Worm (Caenorhabditis elegans) whole organism, L4 larva: ENCODE data around the gene F39B3.3.

Experiments
- R02D3.7 ChIP-seq: fragments of 150-350 bp; sonication (generic microtip); optimal IDR thresholded peaks from 3 replicates; lab custom pipeline; 2014; ENCODE audit warnings: missing biosample characterization, missing genetic modification characterization
- Y75B8A.6 ChIP-seq: fragments of 200-800 bp; sonication (Bioruptor generic); IDR thresholded peaks from 2 replicates; pipeline ENCODE4 v1.3.6; 2022; ENCODE audit warnings: missing genetic modification reagents, missing genetic modification characterization, missing compliant biosample characterization
- ZK337.2 ChIP-seq: fragments of 200-800 bp; sonication (Bioruptor generic); IDR thresholded peaks from 2 replicates; pipeline ENCODE4 v1.3.6; 2022; ENCODE audit warnings: missing genetic modification reagents, missing genetic modification characterization, missing compliant biosample characterization
- aha-1 ChIP-seq: fragments of 150-350 bp; peaks from one replicate; lab custom pipeline; 2014; ENCODE audit warnings: missing biosample characterization, missing genetic modification characterization
- aly-2 ChIP-seq: sonication (generic microtip); optimal IDR thresholded peaks from 2 replicates; lab custom pipeline; 2018; ENCODE audit warnings: missing biosample characterization, missing genetic modification characterization
- ceh-20 ChIP-seq: fragments of 200-800 bp; sonication (Bioruptor generic); IDR thresholded peaks from 2 replicates; pipeline ENCODE4 v1.3.6; 2022; ENCODE audit warnings: missing genetic modification reagents, missing genetic modification characterization, missing compliant biosample characterization
- ceh-62 ChIP-seq: sonication (generic microtip); optimal IDR thresholded peaks from 2 replicates; lab custom pipeline; 2017; ENCODE audit warnings: missing biosample characterization, missing genetic modification characterization
- ceh-82 ChIP-seq: sonication (generic microtip); optimal IDR thresholded peaks from 2 replicates; lab custom pipeline; 2017; ENCODE audit warnings: missing biosample characterization, missing genetic modification characterization
- cey-2 ChIP-seq: sonication (generic microtip); optimal IDR thresholded peaks from 3 replicates; lab custom pipeline; 2017; ENCODE audit warnings: missing genetic modification characterization, mild to moderate bottlenecking, missing compliant biosample characterization, antibody characterized with exemption, borderline replicate concordance; ENCODE audit not compliant: insufficient read depth
- ctbp-1 ChIP-seq: fragments of 200-800 bp; sonication (Bioruptor generic); IDR thresholded peaks from 2 replicates; pipeline ENCODE4 v1.3.6; 2022; ENCODE audit warnings: missing genetic modification reagents, missing genetic modification characterization, missing compliant biosample characterization
- daf-16 ChIP-seq, 3 experiments: sonication (generic microtip); optimal IDR thresholded peaks; 2 replicates each; lab custom pipeline; 2016 to 2017; ENCODE audit warnings: missing genetic modification characterization in 3 of 3, missing genetic modification reagents in 3 of 3, mild to moderate bottlenecking in 2 of 3, missing compliant biosample characterization in 2 of 3, missing biosample characterization in 1 of 3, moderate library complexity in 1 of 3
- daf-19 ChIP-seq: fragments of 200-800 bp; sonication (Bioruptor generic); conservative IDR thresholded peaks from 2 replicates; pipeline ENCODE4 v1.3.6; 2022; ENCODE audit warnings: missing genetic modification characterization, missing compliant biosample characterization
- daf-8 ChIP-seq: fragments of 200-800 bp; sonication (Bioruptor generic); IDR thresholded peaks from 2 replicates; pipeline ENCODE4 v1.3.6; 2022; ENCODE audit warnings: missing genetic modification characterization, missing compliant biosample characterization
- dmd-8 ChIP-seq: fragments of 200-800 bp; sonication (Bioruptor generic); IDR thresholded peaks from 2 replicates; pipeline ENCODE4 v1.3.6; 2022; ENCODE audit warnings: missing genetic modification characterization, missing compliant biosample characterization
- dpl-1 ChIP-seq: fragments of 150-350 bp; optimal IDR thresholded peaks from 2 replicates; lab custom pipeline; 2014; ENCODE audit warnings: missing biosample characterization, missing genetic modification reagents, missing genetic modification characterization
- duxl-1 ChIP-seq: sonication (generic microtip); optimal IDR thresholded peaks from 2 replicates; lab custom pipeline; 2016; ENCODE audit warnings: mild to moderate bottlenecking, missing genetic modification characterization, moderate library complexity, missing compliant biosample characterization; ENCODE audit not compliant: poor library complexity
- egl-43 ChIP-seq: fragments of 200-800 bp; sonication (Bioruptor generic); IDR thresholded peaks from 2 replicates; pipeline ENCODE4 v1.3.6; 2022; ENCODE audit warnings: missing genetic modification reagents, missing genetic modification characterization, missing compliant biosample characterization
- fkh-10 ChIP-seq: fragments of 150-350 bp; optimal IDR thresholded peaks from 2 replicates; lab custom pipeline; 2014; ENCODE audit warnings: missing biosample characterization, missing genetic modification reagents, missing genetic modification characterization
- gei-8 ChIP-seq: fragments of 200-800 bp; sonication (Bioruptor generic); optimal IDR thresholded peaks from 2 replicates; lab custom pipeline; 2018; ENCODE audit warnings: mild to moderate bottlenecking, missing genetic modification characterization, missing compliant biosample characterization
- hif-1 ChIP-seq, 2 experiments: sonication (generic microtip); optimal IDR thresholded peaks; 2 replicates each; lab custom pipeline; 2016 to 2017; ENCODE audit warnings: missing compliant biosample characterization in 2 of 2, missing genetic modification characterization in 2 of 2, missing genetic modification reagents in 2 of 2, missing genotype in 2 of 2, mild to moderate bottlenecking in 1 of 2
- hlh-11 ChIP-seq: fragments of 200-800 bp; sonication (Bioruptor generic); optimal IDR thresholded peaks from 2 replicates; lab custom pipeline; 2018; ENCODE audit warnings: mild to moderate bottlenecking, missing genetic modification characterization, missing compliant biosample characterization
- hmg-1.1 ChIP-seq: fragments of 200-800 bp; sonication (Bioruptor generic); IDR thresholded peaks from 2 replicates; pipeline ENCODE4 v1.3.6; 2022; ENCODE audit warnings: missing genetic modification reagents, missing genetic modification characterization, missing compliant biosample characterization
- jun-1 ChIP-seq: fragments of 150-350 bp; optimal IDR thresholded peaks from 2 replicates; lab custom pipeline; 2014; ENCODE audit warnings: missing biosample characterization, missing genetic modification reagents, missing genetic modification characterization
- lin-1 ChIP-seq: fragments of 200-800 bp; sonication (Bioruptor generic); IDR thresholded peaks from 2 replicates; pipeline ENCODE4 v1.3.6; 2022; ENCODE audit warnings: missing genetic modification reagents, missing genetic modification characterization, missing compliant biosample characterization
- lin-15B ChIP-seq: fragments of 150-350 bp; sonication (generic microtip); optimal IDR thresholded peaks from 3 replicates; lab custom pipeline; 2014; ENCODE audit warnings: missing biosample characterization, missing genetic modification characterization
- lin-29 ChIP-seq: fragments of 200-800 bp; sonication (Bioruptor generic); IDR thresholded peaks from 2 replicates; pipeline ENCODE4 v1.3.6; 2022; ENCODE audit warnings: missing genetic modification reagents, missing genetic modification characterization, missing compliant biosample characterization
- lin-38 ChIP-seq: fragments of 200-800 bp; sonication (Bioruptor generic); IDR thresholded peaks from 2 replicates; pipeline ENCODE4 v1.3.6; 2022; ENCODE audit warnings: missing genetic modification reagents, missing genetic modification characterization, missing compliant biosample characterization
- madf-5 ChIP-seq, 2 experiments: fragments of 200-800 bp; sonication (Bioruptor generic); IDR thresholded peaks; 2 replicates each; pipeline ENCODE4 v1.3.6; 2022; ENCODE audit warnings: missing compliant biosample characterization in 2 of 2, missing genetic modification characterization in 2 of 2
- madf-9 ChIP-seq: fragments of 200-800 bp; sonication (Bioruptor generic); conservative IDR thresholded peaks from 2 replicates; pipeline ENCODE4 v1.3.6; 2022; ENCODE audit warnings: missing genetic modification reagents, missing genetic modification characterization, missing compliant biosample characterization
- mdt-29 ChIP-seq: fragments of 200-800 bp; sonication (Bioruptor generic); IDR thresholded peaks from 2 replicates; pipeline ENCODE4 v1.3.6; 2022; ENCODE audit warnings: missing genetic modification reagents, missing genetic modification characterization, missing compliant biosample characterization
- mes-2 ChIP-seq: sonication (generic microtip); optimal IDR thresholded peaks from 2 replicates; lab custom pipeline; 2016; ENCODE audit warnings: missing genotype, mild to moderate bottlenecking, missing genetic modification characterization, missing compliant biosample characterization; ENCODE audit not compliant: poor library complexity, severe bottlenecking
- mxl-2 ChIP-seq: fragments of 200-800 bp; sonication (Bioruptor generic); conservative IDR thresholded peaks from 2 replicates; pipeline ENCODE4 v1.3.6; 2022; ENCODE audit warnings: missing genetic modification reagents, missing genetic modification characterization, missing compliant biosample characterization
- nhr-102 ChIP-seq: sonication (generic microtip); optimal IDR thresholded peaks from 2 replicates; lab custom pipeline; 2016; ENCODE audit warnings: mild to moderate bottlenecking, missing genetic modification characterization, moderate library complexity, missing compliant biosample characterization
- nhr-237 ChIP-seq: sonication (generic microtip); optimal IDR thresholded peaks from 2 replicates; lab custom pipeline; 2017; ENCODE audit warnings: missing biosample characterization, missing genetic modification characterization
- nhr-28 ChIP-seq: fragments of 150-350 bp; optimal IDR thresholded peaks from 2 replicates; lab custom pipeline; 2014; ENCODE audit warnings: missing biosample characterization, missing genetic modification characterization
- nhr-6 ChIP-seq: fragments of 150-350 bp; optimal IDR thresholded peaks from 2 replicates; lab custom pipeline; 2014; ENCODE audit warnings: missing biosample characterization, missing genetic modification characterization
- nhr-77 ChIP-seq: fragments of 150-350 bp; optimal IDR thresholded peaks from 2 replicates; lab custom pipeline; 2014; ENCODE audit warnings: missing biosample characterization, missing genetic modification characterization
- rbr-2 ChIP-seq: sonication (generic microtip); optimal IDR thresholded peaks from 2 replicates; lab custom pipeline; 2016; ENCODE audit warnings: missing genotype, missing genetic modification characterization, missing compliant biosample characterization
- set-16 ChIP-seq: fragments of 200-800 bp; sonication (Bioruptor generic); IDR thresholded peaks from 2 replicates; pipeline ENCODE4 v1.3.6; 2022; ENCODE audit warnings: missing genetic modification reagents, missing genetic modification characterization, missing compliant biosample characterization
- snpc-1.2 ChIP-seq: fragments of 200-800 bp; sonication (Bioruptor generic); IDR thresholded peaks from 2 replicates; pipeline ENCODE4 v1.3.6; 2022; ENCODE audit warnings: missing genetic modification reagents, missing genetic modification characterization, missing compliant biosample characterization
- spr-1 ChIP-seq: sonication (generic microtip); optimal IDR thresholded peaks from 2 replicates; lab custom pipeline; 2016; ENCODE audit warnings: mild to moderate bottlenecking, missing genetic modification characterization, missing compliant biosample characterization
- unc-130 ChIP-seq: sonication (generic microtip); optimal IDR thresholded peaks from 2 replicates; lab custom pipeline; 2016; ENCODE audit warnings: missing genetic modification reagents, missing genetic modification characterization, missing compliant biosample characterization
- vab-7 ChIP-seq: fragments of 200-800 bp; sonication (Bioruptor generic); IDR thresholded peaks from 2 replicates; pipeline ENCODE4 v1.3.6; 2022; ENCODE audit warnings: missing genetic modification reagents, missing genetic modification characterization, missing compliant biosample characterization
- zip-11 ChIP-seq: fragments of 200-800 bp; sonication (Bioruptor generic); IDR thresholded peaks from 2 replicates; pipeline ENCODE4 v1.3.6; 2022; ENCODE audit warnings: missing genetic modification characterization, missing compliant biosample characterization
- zip-2 ChIP-seq: fragments of 150-350 bp; optimal IDR thresholded peaks from 2 replicates; lab custom pipeline; 2014; ENCODE audit warnings: missing biosample characterization, missing genetic modification characterization
- ztf-7 ChIP-seq: fragments of 150-350 bp; optimal IDR thresholded peaks from 2 replicates; lab custom pipeline; 2014; ENCODE audit warnings: missing biosample characterization, missing genetic modification characterization

F39B3.3 gene

DNA sequence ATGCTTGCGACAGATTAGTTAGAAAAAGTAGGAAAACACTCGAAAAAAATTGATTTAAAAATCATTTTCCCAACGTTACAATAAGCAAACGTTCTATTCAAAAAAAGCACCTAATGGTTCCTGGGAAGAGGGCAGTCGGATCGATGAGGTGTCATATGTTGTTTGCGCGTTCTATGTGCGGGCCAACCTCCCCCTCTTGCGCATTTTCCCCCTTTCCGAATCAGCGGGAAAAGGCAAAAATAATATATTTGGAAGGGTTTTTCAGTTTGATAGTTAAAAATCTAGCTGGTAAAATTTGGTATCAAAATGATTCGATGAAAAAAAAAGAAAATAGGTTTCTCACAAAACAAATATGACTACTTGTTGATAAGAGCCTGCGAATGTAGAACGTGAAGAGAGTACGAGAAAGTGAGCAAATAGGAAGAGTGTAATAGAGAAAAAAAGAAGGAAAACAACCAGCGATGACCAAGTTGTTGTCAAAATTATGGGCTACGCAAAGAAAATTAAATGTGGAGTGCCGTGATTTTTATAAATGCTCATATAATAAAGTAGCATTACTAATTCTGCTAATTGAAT lies 31.6 kb upstream of the F39B3.3 start (continued):
- peak; percentile 70 for TF ChIP-seq dpl-1 (GFP tag; lab: Kevin White, UChicago)
- TF ChIP-seq madf-5 (GFP tag; IDR thresholded peaks at IDR 0.05; lab: Robert Waterston, UW) = no peak
- TF ChIP-seq lin-1 = no peak
- TF ChIP-seq madf-9 = no peak
- no peak for TF ChIP-seq ZK337.2
- no peak for TF ChIP-seq daf-19 (GFP tag; lab: Robert Waterston, UW)
- no peak for TF ChIP-seq cey-2 (tag; lab: Kevin White, UChicago)
- peak; percentile 77 for TF ChIP-seq rbr-2 (tag; lab: Kevin White, UChicago)
- TF ChIP-seq ctbp-1 (GFP tag; lab: Robert Waterston, UW) = peak; percentile 36; the same call in 1 of the 2 replicates
- TF ChIP-seq ceh-20 (GFP tag; lab: Robert Waterston, UW) = peak; percentile 26; the same call in 1 of the 2 replicates
- TF ChIP-seq mdt-29 (GFP tag; lab: Robert Waterston, UW) = no peak
- TF ChIP-seq aly-2 (tag; lab: Kevin White, UChicago) = no peak
- TF ChIP-seq zip-11 = no peak
- TF ChIP-seq lin-15B (tag; lab: Kevin White, UChicago) = no peak
- TF ChIP-seq lin-29 (GFP tag; lab: Robert Waterston, UW) = no peak
- no peak for TF ChIP-seq gei-8 (GFP tag; lab: Kevin White, UChicago)
- no peak for TF ChIP-seq nhr-6 (tag; lab: Kevin White, UChicago)
- no peak for TF ChIP-seq vab-7 (GFP tag; lab: Robert Waterston, UW)
- TF ChIP-seq daf-8 (GFP tag; lab: Robert Waterston, UW) = no peak
- peak in 1 of 2 experiments; percentile 47 for TF ChIP-seq hif-1 (tag; optimal IDR thresholded peaks at IDR 0.05; lab: Kevin White, UChicago)
- peak; percentile 37 for TF ChIP-seq fkh-10 (GFP tag; lab: Kevin White, UChicago)
- TF ChIP-seq snpc-1.2 = no peak
- TF ChIP-seq mes-2 (tag; lab: Kevin White, UChicago) = peak; percentile 61
- no peak for TF ChIP-seq ztf-7 (tag; lab: Kevin White, UChicago)
- TF ChIP-seq nhr-102 (tag; lab: Kevin White, UChicago) = no peak
- no peak for TF ChIP-seq mxl-2
- TF ChIP-seq nhr-237 (tag; lab: Kevin White, UChicago) = no peak
- TF ChIP-seq duxl-1 (tag; lab: Kevin White, UChicago) = no peak
- no peak for TF ChIP-seq lin-38
- TF ChIP-seq spr-1 (tag; lab: Kevin White, UChicago) = no peak
- TF ChIP-seq ceh-62 (tag; lab: Kevin White, UChicago) = no peak
- TF ChIP-seq nhr-28 (tag; lab: Kevin White, UChicago) = peak; percentile 16
- TF ChIP-seq, all 104 proteins: peak for 27

DNA sequence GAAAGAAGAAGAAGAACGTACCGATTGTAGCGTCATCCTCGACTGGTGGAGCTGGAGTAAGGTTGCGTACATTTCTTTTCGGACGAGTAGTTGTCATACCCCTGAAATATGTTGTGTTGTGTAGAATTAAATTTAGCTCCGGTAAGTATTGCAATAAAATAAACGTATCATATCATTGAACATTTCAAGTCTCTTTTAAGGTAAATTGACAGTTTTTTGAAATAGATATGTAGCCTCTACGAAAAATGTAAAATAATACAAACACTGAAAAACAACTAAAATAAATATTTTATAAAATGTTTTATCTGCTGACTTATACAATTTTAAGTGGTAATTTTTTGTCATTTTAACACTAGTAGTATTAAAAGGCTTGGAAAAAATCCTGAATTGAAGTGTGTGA lies 31.0 kb upstream of the F39B3.3 start, which contains the start of gene C16H3.3:
Gene C16H3.3 (minus strand): TSS at position 101 of the 400 bp plus-strand sequence.
- TF ChIP-seq nhr-77 (tag; lab: Kevin White, UChicago) = no peak
- peak; percentile 35 for TF ChIP-seq aha-1

DNA sequence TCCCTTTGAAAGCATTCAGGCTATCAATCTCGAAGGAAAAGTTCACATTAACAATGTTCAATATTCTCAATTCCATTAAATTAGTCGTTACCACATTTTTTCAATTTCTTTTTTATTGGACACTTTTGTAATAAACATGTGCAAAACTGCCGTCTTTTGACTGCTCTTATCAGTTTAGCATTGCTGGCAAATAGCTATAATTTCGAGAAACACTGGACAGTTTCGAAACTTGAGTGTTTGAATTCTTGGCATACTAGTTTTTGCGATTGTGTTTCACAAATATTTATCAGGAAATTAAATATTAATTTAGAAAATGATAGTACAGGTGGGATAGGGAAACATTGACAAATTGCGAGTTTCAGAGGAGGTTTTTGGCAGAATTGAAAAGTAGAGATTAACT lies 22.4 kb upstream of the F39B3.3 start:
- TF ChIP-seq hlh-11 (tag; lab: Kevin White, UChicago) = peak; percentile 64
- no peak for TF ChIP-seq dmd-8
- no peak for TF ChIP-seq egl-43 (GFP tag; lab: Robert Waterston, UW)
- no peak for TF ChIP-seq fkh-10 (GFP tag; lab: Kevin White, UChicago)
- no peak for TF ChIP-seq lin-38
- TF ChIP-seq zip-2 = no peak
- TF ChIP-seq ztf-7 (tag; lab: Kevin White, UChicago) = no peak
- no peak for TF ChIP-seq daf-16 (GFP tag; optimal IDR thresholded peaks at IDR 0.05; lab: Kevin White, UChicago)
- TF ChIP-seq daf-16 (tag; optimal IDR thresholded peaks at IDR 0.05; lab: Kevin White, UChicago) = peak; percentile 96
- no peak for TF ChIP-seq ceh-82 (tag; lab: Kevin White, UChicago)
- no peak for TF ChIP-seq Y75B8A.6 (GFP tag; lab: Robert Waterston, UW)
- no peak for TF ChIP-seq dpl-1 (GFP tag; lab: Kevin White, UChicago)
- TF ChIP-seq hmg-1.1 (GFP tag; lab: Robert Waterston, UW) = no peak
- TF ChIP-seq duxl-1 (tag; lab: Kevin White, UChicago) = no peak
- peak; percentile 80 for TF ChIP-seq aha-1
- TF ChIP-seq nhr-77 (tag; lab: Kevin White, UChicago) = peak; percentile 58
- TF ChIP-seq R02D3.7 = no peak
- no peak for TF ChIP-seq set-16 (GFP tag; lab: Robert Waterston, UW)
- no peak for TF ChIP-seq mxl-2
- TF ChIP-seq jun-1 (tag; lab: Kevin White, UChicago) = no peak
- TF ChIP-seq mdt-29 (GFP tag; lab: Robert Waterston, UW) = no peak
- no peak for TF ChIP-seq unc-130
- TF ChIP-seq ceh-20 (GFP tag; lab: Robert Waterston, UW) = no peak
